Worm (Caenorhabditis elegans) whole organism, mixed stage, embryonic: ENCODE results near the gene idpb-4.

Source experiments
- bed-3 ChIP-seq: fragments of 200-800 bp; sonication (Bioruptor generic); optimal IDR thresholded peaks from 3 replicates; lab custom pipeline; 2018; ENCODE audit warnings: mild to moderate bottlenecking, missing genetic modification characterization, moderate library complexity, missing compliant biosample characterization
- ceh-43 ChIP-seq: fragments of 200-800 bp; sonication (Bioruptor generic); optimal IDR thresholded peaks from 2 replicates; lab custom pipeline; 2018; ENCODE audit warnings: mild to moderate bottlenecking, missing genetic modification characterization, moderate library complexity, missing compliant biosample characterization
- ceh-83 ChIP-seq: fragments of 200-800 bp; sonication (Bioruptor generic); optimal IDR thresholded peaks from 2 replicates; lab custom pipeline; 2018; ENCODE audit warnings: mild to moderate bottlenecking, missing genetic modification characterization, missing compliant biosample characterization
- ces-1 ChIP-seq: fragments of 150-350 bp; optimal IDR thresholded peaks from 2 replicates; lab custom pipeline; 2014; ENCODE audit warnings: missing biosample characterization, missing genetic modification reagents, missing genetic modification characterization
- cnd-1 ChIP-seq: fragments of 200-800 bp; sonication (Bioruptor generic); optimal IDR thresholded peaks from 2 replicates; lab custom pipeline; 2018; ENCODE audit warnings: mild to moderate bottlenecking, missing genetic modification characterization, missing compliant biosample characterization
- drap-1 ChIP-seq: fragments of 200-800 bp; sonication (Bioruptor generic); optimal IDR thresholded peaks from 3 replicates; lab custom pipeline; 2018; ENCODE audit warnings: mild to moderate bottlenecking, missing genetic modification characterization, missing compliant biosample characterization
- elt-1 ChIP-seq: sonication (generic microtip); optimal IDR thresholded peaks from 2 replicates; lab custom pipeline; 2017; ENCODE audit warnings: missing genetic modification characterization, mild to moderate bottlenecking, missing compliant biosample characterization, antibody characterized with exemption, moderate library complexity, borderline replicate concordance; ENCODE audit not compliant: insufficient read depth
- flh-1 ChIP-seq: fragments of 200-800 bp; sonication (Bioruptor generic); optimal IDR thresholded peaks from 2 replicates; lab custom pipeline; 2018; ENCODE audit warnings: mild to moderate bottlenecking, missing genetic modification characterization, moderate library complexity, missing compliant biosample characterization
- ham-2 ChIP-seq: fragments of 200-800 bp; sonication (Bioruptor generic); optimal IDR thresholded peaks from 2 replicates; lab custom pipeline; 2018; ENCODE audit warnings: mild to moderate bottlenecking, missing genetic modification characterization, missing compliant biosample characterization
- hlh-1 ChIP-seq: fragments of 150-350 bp; optimal IDR thresholded peaks from 2 replicates; lab custom pipeline; 2014; ENCODE audit warnings: missing biosample characterization, missing genetic modification reagents, missing genetic modification characterization
- lin-32 ChIP-seq: fragments of 200-800 bp; sonication (Bioruptor generic); optimal IDR thresholded peaks from 2 replicates; lab custom pipeline; 2018; ENCODE audit warnings: mild to moderate bottlenecking, missing genetic modification characterization, missing compliant biosample characterization
- lsy-2 ChIP-seq: fragments of 150-350 bp; optimal IDR thresholded peaks from 2 replicates; lab custom pipeline; 2014; ENCODE audit warnings: missing biosample characterization, missing genetic modification characterization
- mls-2 ChIP-seq: sonication (generic microtip); optimal IDR thresholded peaks from 2 replicates; lab custom pipeline; 2016; ENCODE audit warnings: mild to moderate bottlenecking, missing genetic modification characterization, moderate library complexity, missing compliant biosample characterization
- nhr-12 ChIP-seq: fragments of 150-350 bp; optimal IDR thresholded peaks from 2 replicates; lab custom pipeline; 2014; ENCODE audit warnings: missing biosample characterization, missing genetic modification characterization
- nhr-2 ChIP-seq: fragments of 150-350 bp; optimal IDR thresholded peaks from 2 replicates; lab custom pipeline; 2014; ENCODE audit warnings: missing biosample characterization, missing genetic modification characterization
- nhr-237 ChIP-seq: fragments of 150-350 bp; optimal IDR thresholded peaks from 2 replicates; lab custom pipeline; 2014; ENCODE audit warnings: missing biosample characterization, missing genetic modification characterization
- nhr-28 ChIP-seq: fragments of 150-350 bp; optimal IDR thresholded peaks from 2 replicates; lab custom pipeline; 2014; ENCODE audit warnings: missing biosample characterization, missing genetic modification characterization
- nhr-76 ChIP-seq: sonication (generic microtip); optimal IDR thresholded peaks from 2 replicates; lab custom pipeline; 2017; ENCODE audit warnings: missing biosample characterization, missing genetic modification characterization
- pha-4 ChIP-seq: fragments of 150-350 bp; optimal IDR thresholded peaks from 2 replicates; lab custom pipeline; 2018; ENCODE audit warnings: missing biosample characterization, missing genetic modification reagents, missing genetic modification characterization
- sem-2 ChIP-seq: fragments of 200-800 bp; sonication (Bioruptor generic); optimal IDR thresholded peaks from 2 replicates; lab custom pipeline; 2018; ENCODE audit warnings: mild to moderate bottlenecking, missing genetic modification characterization, missing compliant biosample characterization
- snpc-4 ChIP-seq: fragments of 150-350 bp; optimal IDR thresholded peaks from 2 replicates; lab custom pipeline; 2014; ENCODE audit warnings: missing biosample characterization, missing genetic modification characterization
- sptf-1 ChIP-seq: sonication (generic microtip); optimal IDR thresholded peaks from 2 replicates; lab custom pipeline; 2017; ENCODE audit warnings: mild to moderate bottlenecking, missing genetic modification characterization, moderate library complexity, missing compliant biosample characterization
- tbx-8 ChIP-seq: fragments of 200-800 bp; sonication (Bioruptor generic); optimal IDR thresholded peaks from 2 replicates; lab custom pipeline; 2018; ENCODE audit warnings: mild to moderate bottlenecking, missing genetic modification characterization, moderate library complexity, missing compliant biosample characterization
- unc-120 ChIP-seq: sonication (generic microtip); optimal IDR thresholded peaks from 2 replicates; lab custom pipeline; 2017; ENCODE audit warnings: missing genetic modification characterization, missing compliant biosample characterization; ENCODE audit not compliant: poor library complexity, severe bottlenecking
- unc-39 ChIP-seq: fragments of 150-350 bp; optimal IDR thresholded peaks from 2 replicates; lab custom pipeline; 2014; ENCODE audit warnings: missing biosample characterization, missing genetic modification characterization
- unc-62 ChIP-seq: fragments of 150-350 bp; optimal IDR thresholded peaks from 2 replicates; lab custom pipeline; 2014; ENCODE audit warnings: missing biosample characterization, missing genetic modification reagents, missing genetic modification characterization
- zip-8 ChIP-seq: fragments of 150-350 bp; optimal IDR thresholded peaks from 2 replicates; lab custom pipeline; 2014; ENCODE audit warnings: missing biosample characterization, missing genetic modification characterization

idpb-4 gene

DNA sequence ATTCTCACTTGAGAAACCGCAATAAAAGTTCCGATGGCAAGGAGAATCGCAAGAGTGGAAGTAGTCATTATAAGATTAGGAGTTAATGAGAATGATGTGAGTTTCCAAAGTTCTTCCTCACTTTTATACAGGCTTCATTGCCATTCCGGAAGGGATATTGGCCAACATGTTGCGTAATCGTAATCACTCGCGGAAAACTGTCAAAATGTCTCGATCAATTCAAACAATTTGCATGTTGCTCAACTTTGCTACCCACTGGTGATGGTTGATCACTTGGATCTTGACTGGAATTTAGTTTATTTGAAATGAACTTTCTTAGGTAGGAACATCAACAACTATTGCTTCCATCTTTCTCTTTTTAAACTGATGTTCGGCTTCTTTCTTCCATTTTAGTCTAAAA lies at the start of gene idpb-4:
Gene idpb-4, minus strand, starts transcription at position 101 of the 400 bp plus-strand sequence.
- TF ChIP-seq zip-8 (tag; lab: Kevin White, UChicago) (peak; percentile 72), nhr-28 (tag; lab: Kevin White, UChicago) (no peak)

DNA sequence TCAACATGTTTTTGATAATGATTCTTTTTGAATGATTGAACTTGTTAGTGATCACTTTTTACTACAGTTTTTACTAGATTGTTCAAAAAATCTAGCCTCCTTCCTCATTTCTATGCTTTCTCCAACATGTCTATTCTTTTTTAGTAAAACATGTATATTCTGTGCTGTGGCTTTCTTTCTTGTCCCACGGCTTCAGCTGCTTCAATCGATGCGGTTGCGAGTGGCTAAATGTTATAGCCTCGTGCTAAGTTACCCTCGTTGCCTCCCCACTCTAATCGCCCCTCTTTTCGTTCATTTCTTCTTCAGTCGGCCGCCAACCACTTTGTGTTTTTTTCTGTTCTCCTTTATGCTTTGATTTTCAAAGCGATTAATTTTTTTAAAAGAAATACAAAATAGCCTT lies 48.5 kb upstream of the idpb-4 start:
- peak; percentile 54 for TF ChIP-seq ces-1
- TF ChIP-seq ham-2 (GFP tag; lab: Kevin White, UChicago), result peak; percentile 34
- TF ChIP-seq pha-4 (tag; lab: Kevin White, UChicago), result no peak
- TF ChIP-seq ceh-83, result peak; percentile 3
- peak; percentile 27 for TF ChIP-seq mls-2 (tag; lab: Kevin White, UChicago)
- TF ChIP-seq ceh-43 (GFP tag; lab: Kevin White, UChicago), result no peak

DNA sequence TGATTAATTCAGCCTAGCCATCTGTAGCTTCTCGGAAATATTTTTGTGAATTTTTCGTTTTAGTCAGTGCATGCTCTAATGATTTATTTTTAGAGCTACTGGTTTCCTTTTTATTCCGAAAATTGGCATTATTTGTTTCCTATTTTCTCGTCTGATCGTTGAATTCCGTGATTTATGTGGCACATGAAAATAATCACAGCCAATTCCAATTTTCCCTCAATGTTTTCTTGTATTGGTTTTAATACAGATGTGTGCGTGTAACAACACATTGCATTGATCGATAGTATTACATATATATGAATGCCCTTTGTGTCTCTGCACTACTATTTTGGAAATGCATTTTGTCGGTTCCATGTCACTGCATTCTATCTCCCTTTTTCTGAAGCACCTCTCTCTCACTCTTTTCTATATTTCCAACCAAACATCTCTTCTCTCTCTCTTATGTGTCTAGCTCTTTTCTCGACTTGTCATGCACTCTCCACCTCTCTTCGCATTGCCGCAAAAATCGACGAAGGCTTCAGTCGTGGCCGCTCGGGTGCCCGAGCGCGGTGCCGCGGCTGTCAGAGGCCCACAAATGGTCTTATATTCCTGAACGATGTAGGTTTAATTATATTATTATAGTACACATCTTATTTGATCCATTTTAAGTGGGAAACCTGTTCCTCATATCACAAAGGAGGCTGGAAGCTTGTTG lies 47.0 kb upstream of the idpb-4 start:
- TF ChIP-seq unc-62 (GFP tag; lab: Kevin White, UChicago) (peak; percentile 2), unc-39 (tag; lab: Kevin White, UChicago) (no peak), lsy-2 (tag; lab: Kevin White, UChicago) (no peak), hlh-1 (tag; lab: Kevin White, UChicago) (no peak), unc-120 (tag; lab: Kevin White, UChicago) (peak; percentile 60), ces-1 (peak; percentile 9)

DNA sequence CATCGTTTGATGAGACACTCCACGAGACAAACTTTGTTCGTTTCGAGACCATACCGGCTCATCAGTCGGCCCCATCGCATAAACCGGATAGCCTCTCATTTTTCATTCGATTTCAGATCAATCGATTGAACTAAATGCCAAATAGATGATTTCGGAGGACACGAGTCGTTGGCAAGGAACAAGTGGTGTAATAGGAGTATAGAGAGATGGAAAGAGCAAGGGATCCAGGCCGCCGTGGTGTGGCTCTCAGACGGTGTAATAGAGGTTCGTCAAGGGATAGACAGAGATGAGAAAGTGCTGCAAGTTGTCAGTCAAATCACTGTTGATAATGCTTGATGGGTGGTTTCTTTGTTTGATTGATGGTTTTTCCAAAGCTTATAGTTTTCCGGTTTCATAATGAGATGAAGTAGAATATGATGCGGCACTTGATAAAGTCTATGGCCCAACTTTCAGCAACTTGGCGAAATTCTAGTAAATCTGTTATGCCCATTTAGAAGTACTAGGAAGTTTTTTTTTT lies 46.2 kb upstream of the idpb-4 start, which contains the start of gene sgn-1:
Gene sgn-1, minus strand, starts transcription at position 220 of the 517 bp plus-strand sequence.
- TF ChIP-seq ceh-83 (no peak), elt-1 (tag; lab: Kevin White, UChicago) (no peak), bed-3 (GFP tag; lab: Kevin White, UChicago) (no peak), unc-62 (GFP tag; lab: Kevin White, UChicago) (peak; percentile 96), sem-2 (no peak), pha-4 (tag; lab: Kevin White, UChicago) (no peak), flh-1 (GFP tag; lab: Kevin White, UChicago) (no peak), ceh-43 (GFP tag; lab: Kevin White, UChicago) (no peak), tbx-8 (GFP tag; lab: Kevin White, UChicago) (no peak), nhr-237 (tag; lab: Kevin White, UChicago) (no peak), hlh-1 (tag; lab: Kevin White, UChicago) (peak; percentile 71), unc-120 (tag; lab: Kevin White, UChicago) (peak; percentile 64), snpc-4 (tag; lab: Kevin White, UChicago) (no peak), nhr-76 (tag; lab: Kevin White, UChicago) (no peak), cnd-1 (tag; lab: Kevin White, UChicago) (no peak)

DNA sequence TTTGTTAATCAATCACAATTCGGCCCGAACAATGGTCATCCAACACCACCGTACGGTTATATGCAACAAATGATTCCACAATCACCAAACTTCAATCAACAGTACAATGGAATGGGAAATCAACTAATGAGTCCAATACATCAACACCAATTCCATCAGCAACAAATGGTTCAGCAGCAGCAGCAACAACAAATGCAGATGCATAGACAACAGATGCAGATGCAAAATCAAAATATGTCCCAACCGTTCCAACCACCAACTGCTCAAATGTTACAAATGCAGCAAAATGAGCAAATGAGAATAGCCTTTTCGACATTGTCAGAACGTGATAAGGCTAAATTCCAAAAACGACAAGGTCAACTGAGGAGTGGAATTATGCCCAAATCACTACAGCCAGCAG lies 39.1 kb upstream of the idpb-4 start:
- TF ChIP-seq nhr-237 (tag; lab: Kevin White, UChicago) (no peak), unc-120 (tag; lab: Kevin White, UChicago) (no peak), hlh-1 (tag; lab: Kevin White, UChicago) (no peak), snpc-4 (tag; lab: Kevin White, UChicago) (no peak), drap-1 (GFP tag; lab: Kevin White, UChicago) (no peak), mls-2 (tag; lab: Kevin White, UChicago) (no peak), lsy-2 (tag; lab: Kevin White, UChicago) (no peak), sem-2 (no peak), sptf-1 (tag; lab: Kevin White, UChicago) (no peak), lin-32 (GFP tag; lab: Kevin White, UChicago) (no peak), nhr-12 (no peak), unc-62 (GFP tag; lab: Kevin White, UChicago) (no peak), nhr-2 (tag; lab: Kevin White, UChicago) (no peak), tbx-8 (GFP tag; lab: Kevin White, UChicago) (no peak), flh-1 (GFP tag; lab: Kevin White, UChicago) (no peak)
